Worm (Caenorhabditis elegans) whole organism, early embryonic: Measurements from ENCODE around the gene rps-11.

Experiments used
- B0310.2 ChIP-seq: sonication (generic microtip); optimal IDR thresholded peaks from 2 replicates; lab custom pipeline; 2016; ENCODE audit warnings: mild to moderate bottlenecking, missing genetic modification characterization, missing compliant biosample characterization
- F13C5.2 ChIP-seq: sonication (generic microtip); optimal IDR thresholded peaks from 2 replicates; lab custom pipeline; 2017; ENCODE audit warnings: mild to moderate bottlenecking, missing genetic modification characterization, inconsistent platforms, missing compliant biosample characterization
- ama-1 ChIP-seq: fragments of 150-350 bp; optimal IDR thresholded peaks from 2 replicates; lab custom pipeline; 2014
- ceh-36 ChIP-seq: sonication (generic microtip); optimal IDR thresholded peaks from 2 replicates; lab custom pipeline; 2016; ENCODE audit warnings: missing genetic modification characterization, inconsistent platforms, missing compliant biosample characterization
- ets-7 ChIP-seq: sonication (generic microtip); optimal IDR thresholded peaks from 2 replicates; lab custom pipeline; 2016; ENCODE audit warnings: missing genotype, missing genetic modification characterization, missing compliant biosample characterization
- flt-1 ChIP-seq: fragments of 200-800 bp; sonication (Bioruptor generic); IDR thresholded peaks from 2 replicates; pipeline ENCODE4 v1.3.6; 2022; ENCODE audit warnings: missing genetic modification characterization, missing compliant biosample characterization
- hnd-1 ChIP-seq: sonication (generic microtip); optimal IDR thresholded peaks from 2 replicates; lab custom pipeline; 2016; ENCODE audit warnings: missing genetic modification characterization, missing compliant biosample characterization
- tbx-11 ChIP-seq: fragments of 200-800 bp; sonication (Bioruptor generic); IDR thresholded peaks from 2 replicates; pipeline ENCODE4 v1.3.6; 2022; ENCODE audit warnings: missing genetic modification characterization, missing compliant biosample characterization

ce11 chrIV:11644705-11645104, 42.3 kb downstream of the rps-11 start:
- no peak for TF ChIP-seq ceh-36 (tag; lab: Kevin White, UChicago)
- TF ChIP-seq ets-7 (tag; lab: Kevin White, UChicago), result no peak
- TF ChIP-seq B0310.2 (tag; lab: Kevin White, UChicago), result no peak
- TF ChIP-seq ama-1 (lab: Kevin White, UChicago), result no peak
- no peak for TF ChIP-seq tbx-11 (GFP tag; lab: Robert Waterston, UW)
- TF ChIP-seq flt-1 (GFP tag; lab: Robert Waterston, UW), result no peak
- no peak for TF ChIP-seq hnd-1 (tag; lab: Kevin White, UChicago)
- no peak for TF ChIP-seq F13C5.2 (tag; lab: Kevin White, UChicago)
